Fruit fly (Drosophila melanogaster): ENCODE measurements around the gene PVRAP.

- TF ChIP-seq CG3726 (GFP tag; IDR thresholded peaks at IDR 0.05) = no peak
- no peak for TF ChIP-seq hbn (GFP tag; IDR thresholded peaks at IDR 0.05; ENCODE audit: partially characterized antibody)
- TF ChIP-seq Kr (GFP tag; optimal IDR thresholded peaks at IDR 0.05) = no peak
These were observed 4.8 kb upstream of the PVRAP start for dm6 chr3L:5992249-5992648.

Measured in whole organism, embryonic.